Fruit fly (Drosophila melanogaster): ENCODE data around the gene Jwa.

- TF ChIP-seq CTCF (optimal IDR thresholded peaks at IDR 0.05) (no peak), CG8478 (optimal IDR thresholded peaks at IDR 0.05) (no peak)
These were observed 26.8 kb upstream of the Jwa start, which contains the start of gene CG10348 for dm6 chr2L:18732291-18732690.
